Worm (Caenorhabditis elegans) whole organism, mixed stage, embryonic: ENCODE results near the gene srx-5.

ENCODE experiments used
- blmp-1 ChIP-seq: fragments of 150-350 bp; optimal IDR thresholded peaks from 2 replicates; lab custom pipeline; 2014; ENCODE audit warnings: missing biosample characterization, missing genetic modification characterization
- elt-1 ChIP-seq: sonication (generic microtip); optimal IDR thresholded peaks from 2 replicates; lab custom pipeline; 2017; ENCODE audit warnings: missing genetic modification characterization, mild to moderate bottlenecking, missing compliant biosample characterization, antibody characterized with exemption, moderate library complexity, borderline replicate concordance; ENCODE audit not compliant: insufficient read depth
- lin-13 ChIP-seq: fragments of 150-350 bp; optimal IDR thresholded peaks from 2 replicates; lab custom pipeline; 2014; ENCODE audit warnings: missing biosample characterization, missing genetic modification characterization
- lsy-2 ChIP-seq: fragments of 150-350 bp; optimal IDR thresholded peaks from 2 replicates; lab custom pipeline; 2014; ENCODE audit warnings: missing biosample characterization, missing genetic modification characterization
- mls-2 ChIP-seq: sonication (generic microtip); optimal IDR thresholded peaks from 2 replicates; lab custom pipeline; 2016; ENCODE audit warnings: mild to moderate bottlenecking, missing genetic modification characterization, moderate library complexity, missing compliant biosample characterization
- nhr-12 ChIP-seq: fragments of 150-350 bp; optimal IDR thresholded peaks from 2 replicates; lab custom pipeline; 2014; ENCODE audit warnings: missing biosample characterization, missing genetic modification characterization
- nhr-2 ChIP-seq: fragments of 150-350 bp; optimal IDR thresholded peaks from 2 replicates; lab custom pipeline; 2014; ENCODE audit warnings: missing biosample characterization, missing genetic modification characterization
- nhr-28 ChIP-seq: fragments of 150-350 bp; optimal IDR thresholded peaks from 2 replicates; lab custom pipeline; 2014; ENCODE audit warnings: missing biosample characterization, missing genetic modification characterization
- pha-4 ChIP-seq: fragments of 150-350 bp; optimal IDR thresholded peaks from 2 replicates; lab custom pipeline; 2018; ENCODE audit warnings: missing biosample characterization, missing genetic modification reagents, missing genetic modification characterization
- snpc-4 ChIP-seq: fragments of 150-350 bp; optimal IDR thresholded peaks from 2 replicates; lab custom pipeline; 2014; ENCODE audit warnings: missing biosample characterization, missing genetic modification characterization
- unc-120 ChIP-seq: sonication (generic microtip); optimal IDR thresholded peaks from 2 replicates; lab custom pipeline; 2017; ENCODE audit warnings: missing genetic modification characterization, missing compliant biosample characterization; ENCODE audit not compliant: poor library complexity, severe bottlenecking
- unc-39 ChIP-seq: fragments of 150-350 bp; optimal IDR thresholded peaks from 2 replicates; lab custom pipeline; 2014; ENCODE audit warnings: missing biosample characterization, missing genetic modification characterization
- unc-62 ChIP-seq: fragments of 150-350 bp; optimal IDR thresholded peaks from 2 replicates; lab custom pipeline; 2014; ENCODE audit warnings: missing biosample characterization, missing genetic modification reagents, missing genetic modification characterization
- ztf-11 ChIP-seq: fragments of 150-350 bp; optimal IDR thresholded peaks from 2 replicates; lab custom pipeline; 2014; ENCODE audit warnings: missing biosample characterization, missing genetic modification characterization

DNA sequence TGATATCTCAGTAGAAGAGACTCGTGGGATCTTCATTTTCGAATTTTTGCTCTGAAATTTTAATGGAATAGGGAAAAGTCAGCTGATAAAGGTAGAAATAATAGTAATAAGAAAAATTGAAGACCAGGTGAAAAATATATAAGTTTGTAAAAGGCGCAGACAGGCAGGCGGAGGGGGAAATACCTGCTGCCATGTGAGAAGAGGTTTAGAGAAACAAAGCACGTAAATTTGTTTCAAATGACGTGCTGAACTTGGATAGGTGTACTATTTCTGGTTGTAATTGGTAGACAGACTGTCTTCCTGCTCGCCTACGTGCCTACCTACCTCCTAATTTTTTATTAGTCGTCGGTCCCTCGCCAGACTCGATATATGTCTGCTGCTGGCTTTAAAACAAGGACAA lies 32.4 kb upstream of the srx-5 start, which contains the start of gene nhr-180:
- TF ChIP-seq blmp-1 (tag; lab: Kevin White, UChicago) (no peak), pha-4 (tag; lab: Kevin White, UChicago) (no peak), unc-62 (GFP tag; lab: Kevin White, UChicago) (no peak), lsy-2 (tag; lab: Kevin White, UChicago) (no peak), unc-120 (tag; lab: Kevin White, UChicago) (no peak), nhr-28 (tag; lab: Kevin White, UChicago) (no peak), mls-2 (tag; lab: Kevin White, UChicago) (no peak), snpc-4 (tag; lab: Kevin White, UChicago) (no peak), nhr-12 (tag; lab: Kevin White, UChicago) (no peak), ztf-11 (tag; lab: Kevin White, UChicago) (no peak), unc-39 (no peak), elt-1 (tag; lab: Kevin White, UChicago) (no peak), nhr-2 (tag; lab: Kevin White, UChicago) (no peak), lin-13 (tag; lab: Kevin White, UChicago) (no peak)
